Fruit fly (Drosophila melanogaster) whole organism, prepupa: ENCODE measurements around the gene CG13097.

Source experiments
- CG11294 ChIP-seq: fragments of 200-800 bp; sonication (Bioruptor generic); IDR thresholded peaks from 2 replicates; pipeline ENCODE4 v1.3.6; 2022; ENCODE audit warnings: missing biosample characterization, missing genetic modification characterization
- CG16779 ChIP-seq: fragments of 200-800 bp; sonication (Bioruptor generic); optimal IDR thresholded peaks from 3 replicates; lab custom pipeline; 2017; ENCODE audit warnings: missing biosample characterization, mild to moderate bottlenecking, missing genetic modification characterization
- CG34406 ChIP-seq: fragments of 200-800 bp; sonication (Bioruptor generic); optimal IDR thresholded peaks from 3 replicates; lab custom pipeline; 2016; ENCODE audit warnings: missing biosample characterization, missing genetic modification characterization
- CG4318 ChIP-seq: fragments of 200-800 bp; sonication (Bioruptor generic); optimal IDR thresholded peaks from 3 replicates; lab custom pipeline; 2017; ENCODE audit warnings: missing biosample characterization, mild to moderate bottlenecking, missing genetic modification characterization
- CG6163 ChIP-seq: fragments of 200-800 bp; sonication (Bioruptor generic); IDR thresholded peaks from 3 replicates; pipeline ENCODE4 v1.3.6; 2022; ENCODE audit warnings: missing biosample characterization, missing genetic modification characterization
- CG6792 ChIP-seq: fragments of 200-800 bp; sonication (Bioruptor generic); optimal IDR thresholded peaks from 3 replicates; lab custom pipeline; 2016; ENCODE audit warnings: missing biosample characterization, missing genetic modification characterization
- CG8319 ChIP-seq: fragments of 200-800 bp; sonication (Bioruptor generic); optimal IDR thresholded peaks from 3 replicates; lab custom pipeline; 2016; ENCODE audit warnings: missing biosample characterization, missing genetic modification characterization
- Eip75B ChIP-seq: fragments of 200-800 bp; sonication (Bioruptor generic); optimal IDR thresholded peaks from 3 replicates; lab custom pipeline; 2016; ENCODE audit warnings: missing biosample characterization, missing genetic modification characterization
- Hr38 ChIP-seq: sonication (Bioruptor generic); optimal IDR thresholded peaks from 2 replicates; lab custom pipeline; 2016; ENCODE audit warnings: missing biosample characterization, missing genetic modification characterization
- Lpt ChIP-seq: fragments of 200-800 bp; sonication (Bioruptor generic); optimal IDR thresholded peaks from 3 replicates; lab custom pipeline; 2016; ENCODE audit warnings: missing biosample characterization, missing genetic modification characterization
- pdm3 ChIP-seq: fragments of 200-800 bp; sonication (Bioruptor generic); optimal IDR thresholded peaks from 3 replicates; lab custom pipeline; 2016; ENCODE audit warnings: missing biosample characterization, missing genetic modification characterization
- topi ChIP-seq: fragments of 200-800 bp; sonication (Bioruptor generic); optimal IDR thresholded peaks from 3 replicates; lab custom pipeline; 2016; ENCODE audit warnings: missing biosample characterization, missing genetic modification characterization

dm6 chr2L:8488735-8489134, 25.9 kb downstream of the CG13097 start, which contains the start of gene CG13088:
- no peak for TF ChIP-seq pdm3
- no peak for TF ChIP-seq topi (GFP tag; lab: Kevin White, UChicago)
- TF ChIP-seq CG11294 (GFP tag; lab: Robert Waterston, UW) = no peak
- TF ChIP-seq CG6163 = no peak
- TF ChIP-seq CG4318 = no peak
- no peak for TF ChIP-seq Lpt (GFP tag; lab: Kevin White, UChicago)
- TF ChIP-seq CG34406 (GFP tag; lab: Kevin White, UChicago) = no peak
- peak; percentile 2 for TF ChIP-seq CG6792 (GFP tag; lab: Kevin White, UChicago)
- TF ChIP-seq CG16779 = no peak
- no peak for TF ChIP-seq Eip75B (GFP tag; lab: Kevin White, UChicago)
- no peak for TF ChIP-seq Hr38 (GFP tag; lab: Kevin White, UChicago)
- no peak for TF ChIP-seq CG8319 (GFP tag; lab: Kevin White, UChicago)
